Worm (Caenorhabditis elegans) whole organism, mixed stage, embryonic: Measurements from ENCODE around the gene F13B12.4.

Experiments used
- flh-1 ChIP-seq: fragments of 200-800 bp; sonication (Bioruptor generic); optimal IDR thresholded peaks from 2 replicates; lab custom pipeline; 2018; ENCODE audit warnings: mild to moderate bottlenecking, missing genetic modification characterization, moderate library complexity, missing compliant biosample characterization
- nhr-12 ChIP-seq: fragments of 150-350 bp; optimal IDR thresholded peaks from 2 replicates; lab custom pipeline; 2014; ENCODE audit warnings: missing biosample characterization, missing genetic modification characterization
- pha-4 ChIP-seq: fragments of 150-350 bp; optimal IDR thresholded peaks from 2 replicates; lab custom pipeline; 2018; ENCODE audit warnings: missing biosample characterization, missing genetic modification reagents, missing genetic modification characterization
- snpc-4 ChIP-seq: fragments of 150-350 bp; optimal IDR thresholded peaks from 2 replicates; lab custom pipeline; 2014; ENCODE audit warnings: missing biosample characterization, missing genetic modification characterization
- ztf-11 ChIP-seq: fragments of 150-350 bp; optimal IDR thresholded peaks from 2 replicates; lab custom pipeline; 2014; ENCODE audit warnings: missing biosample characterization, missing genetic modification characterization

DNA sequence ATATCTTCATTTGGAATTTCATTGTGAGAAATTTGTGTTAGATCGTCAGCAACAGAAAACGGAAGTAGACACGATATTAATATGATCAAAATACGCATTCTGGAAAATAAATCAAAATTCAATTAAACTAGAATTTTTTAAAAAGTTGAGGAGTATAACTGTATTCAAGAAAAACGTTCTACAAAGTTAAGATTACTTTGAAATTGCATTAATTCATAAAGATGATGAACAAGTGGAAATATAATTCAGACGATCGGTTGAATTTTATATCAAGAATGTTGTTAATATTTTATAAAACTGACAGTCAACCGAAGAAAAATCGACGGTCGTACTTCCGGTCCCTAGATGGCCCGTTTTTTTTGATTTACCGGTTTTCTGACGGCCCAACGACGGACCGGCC is 3.3 kb upstream of the F13B12.4 start, which contains the start of gene F01D4.8:
- TF ChIP-seq nhr-12 (tag; lab: Kevin White, UChicago) (no peak), pha-4 (tag; lab: Kevin White, UChicago) (no peak), snpc-4 (tag; lab: Kevin White, UChicago) (no peak), flh-1 (GFP tag; lab: Kevin White, UChicago) (no peak), ztf-11 (tag; lab: Kevin White, UChicago) (no peak)
